Worm (Caenorhabditis elegans) whole organism, L4 larva: Measurements from ENCODE around the gene C06H2.2.
A peak's percentile ranks its signal among the peaks of the same experiment; 100 is the strongest.

Experiments
- D1046.2 ChIP-seq: fragments of 200-800 bp; sonication (Bioruptor generic); IDR thresholded peaks from 2 replicates; pipeline ENCODE4 v1.3.6; 2022; ENCODE audit warnings: missing genetic modification characterization, missing compliant biosample characterization
- F37D6.2 ChIP-seq: sonication (generic microtip); optimal IDR thresholded peaks from 2 replicates; lab custom pipeline; 2016; ENCODE audit warnings: mild to moderate bottlenecking, missing genetic modification characterization, missing compliant biosample characterization
- F44E2.7 ChIP-seq: fragments of 200-800 bp; sonication (Bioruptor generic); IDR thresholded peaks from 2 replicates; pipeline ENCODE4 v2.1.2; 2022; ENCODE audit warnings: missing genetic modification characterization, missing compliant biosample characterization
- T26A8.4 ChIP-seq: fragments of 200-800 bp; sonication (Bioruptor generic); IDR thresholded peaks from 2 replicates; pipeline ENCODE4 v1.3.6; 2022; ENCODE audit warnings: missing genetic modification characterization, missing compliant biosample characterization
- Y48G9A.11 ChIP-seq: fragments of 200-800 bp; sonication (Bioruptor generic); IDR thresholded peaks from 2 replicates; pipeline ENCODE4 v1.3.6; 2022; ENCODE audit warnings: missing genetic modification reagents, missing genetic modification characterization, missing compliant biosample characterization
- arid-1 ChIP-seq: fragments of 200-800 bp; sonication (Bioruptor generic); conservative IDR thresholded peaks from 2 replicates; pipeline ENCODE4 v1.3.6; 2022; ENCODE audit warnings: missing genetic modification reagents, missing genetic modification characterization, missing compliant biosample characterization
- ceh-20 ChIP-seq: fragments of 200-800 bp; sonication (Bioruptor generic); IDR thresholded peaks from 2 replicates; pipeline ENCODE4 v1.3.6; 2022; ENCODE audit warnings: missing genetic modification reagents, missing genetic modification characterization, missing compliant biosample characterization
- ceh-82 ChIP-seq: sonication (generic microtip); optimal IDR thresholded peaks from 2 replicates; lab custom pipeline; 2017; ENCODE audit warnings: missing biosample characterization, missing genetic modification characterization
- ces-1 ChIP-seq: fragments of 150-350 bp; sonication (generic microtip); optimal IDR thresholded peaks from 4 replicates; lab custom pipeline; 2014; ENCODE audit warnings: missing biosample characterization, missing genetic modification reagents, missing genetic modification characterization
- cey-2 ChIP-seq: sonication (generic microtip); optimal IDR thresholded peaks from 3 replicates; lab custom pipeline; 2017; ENCODE audit warnings: missing genetic modification characterization, mild to moderate bottlenecking, missing compliant biosample characterization, antibody characterized with exemption, borderline replicate concordance; ENCODE audit not compliant: insufficient read depth
- ctbp-1 ChIP-seq: fragments of 200-800 bp; sonication (Bioruptor generic); IDR thresholded peaks from 2 replicates; pipeline ENCODE4 v1.3.6; 2022; ENCODE audit warnings: missing genetic modification reagents, missing genetic modification characterization, missing compliant biosample characterization
- daf-12 ChIP-seq: fragments of 150-350 bp; optimal IDR thresholded peaks from 2 replicates; lab custom pipeline; 2014; ENCODE audit warnings: missing biosample characterization, missing genetic modification reagents, missing genetic modification characterization
- daf-8 ChIP-seq: fragments of 200-800 bp; sonication (Bioruptor generic); IDR thresholded peaks from 2 replicates; pipeline ENCODE4 v1.3.6; 2022; ENCODE audit warnings: missing genetic modification characterization, missing compliant biosample characterization
- duxl-1 ChIP-seq: sonication (generic microtip); optimal IDR thresholded peaks from 2 replicates; lab custom pipeline; 2016; ENCODE audit warnings: mild to moderate bottlenecking, missing genetic modification characterization, moderate library complexity, missing compliant biosample characterization; ENCODE audit not compliant: poor library complexity
- egl-27 ChIP-seq: sonication (generic microtip); optimal IDR thresholded peaks from 3 replicates; lab custom pipeline; 2017; ENCODE audit warnings: missing biosample characterization, missing genetic modification reagents, missing genetic modification characterization
- fos-1 ChIP-seq: fragments of 150-350 bp; optimal IDR thresholded peaks from 2 replicates; lab custom pipeline; 2014; ENCODE audit warnings: missing biosample characterization, missing genetic modification characterization
- gei-8 ChIP-seq: fragments of 200-800 bp; sonication (Bioruptor generic); optimal IDR thresholded peaks from 2 replicates; lab custom pipeline; 2018; ENCODE audit warnings: mild to moderate bottlenecking, missing genetic modification characterization, missing compliant biosample characterization
- hlh-11 ChIP-seq: fragments of 200-800 bp; sonication (Bioruptor generic); optimal IDR thresholded peaks from 2 replicates; lab custom pipeline; 2018; ENCODE audit warnings: mild to moderate bottlenecking, missing genetic modification characterization, missing compliant biosample characterization
- hlh-30 ChIP-seq: sonication (generic microtip); optimal IDR thresholded peaks from 2 replicates; lab custom pipeline; 2017; ENCODE audit warnings: antibody characterized with exemption, mild to moderate bottlenecking, missing genetic modification characterization, missing compliant biosample characterization; ENCODE audit not compliant: insufficient read depth
- hmg-1.1 ChIP-seq: fragments of 200-800 bp; sonication (Bioruptor generic); IDR thresholded peaks from 2 replicates; pipeline ENCODE4 v1.3.6; 2022; ENCODE audit warnings: missing genetic modification reagents, missing genetic modification characterization, missing compliant biosample characterization
- jun-1 ChIP-seq: fragments of 150-350 bp; optimal IDR thresholded peaks from 2 replicates; lab custom pipeline; 2014; ENCODE audit warnings: missing biosample characterization, missing genetic modification reagents, missing genetic modification characterization
- lin-1 ChIP-seq: fragments of 200-800 bp; sonication (Bioruptor generic); IDR thresholded peaks from 2 replicates; pipeline ENCODE4 v1.3.6; 2022; ENCODE audit warnings: missing genetic modification reagents, missing genetic modification characterization, missing compliant biosample characterization
- lin-29 ChIP-seq: fragments of 200-800 bp; sonication (Bioruptor generic); IDR thresholded peaks from 2 replicates; pipeline ENCODE4 v1.3.6; 2022; ENCODE audit warnings: missing genetic modification reagents, missing genetic modification characterization, missing compliant biosample characterization
- lin-39 ChIP-seq: fragments of 150-350 bp; optimal IDR thresholded peaks from 2 replicates; lab custom pipeline; 2014; ENCODE audit warnings: missing biosample characterization, missing genetic modification reagents, missing genetic modification characterization
- lsy-2 ChIP-seq, 2 experiments: fragments of 150-350 bp in 1 of 2; sonication (generic microtip) in 1 of 2; optimal IDR thresholded peaks; 2 replicates each; lab custom pipeline; 2014 to 2017; ENCODE audit warnings: missing biosample characterization in 2 of 2, missing genetic modification characterization in 2 of 2
- mdl-1 ChIP-seq, 2 experiments: fragments of 150-350 bp in 1 of 2; sonication (generic microtip) in 1 of 2; optimal IDR thresholded peaks; 2 replicates each; lab custom pipeline; 2014 to 2017; ENCODE audit warnings: missing biosample characterization in 2 of 2, missing genetic modification characterization in 2 of 2
- mxl-3 ChIP-seq: fragments of 200-800 bp; sonication (Bioruptor generic); optimal IDR thresholded peaks from 2 replicates; lab custom pipeline; 2018; ENCODE audit warnings: mild to moderate bottlenecking, missing genetic modification characterization, missing compliant biosample characterization
- nhr-102 ChIP-seq: sonication (generic microtip); optimal IDR thresholded peaks from 2 replicates; lab custom pipeline; 2016; ENCODE audit warnings: mild to moderate bottlenecking, missing genetic modification characterization, moderate library complexity, missing compliant biosample characterization
- nhr-25 ChIP-seq: sonication (generic microtip); optimal IDR thresholded peaks from 2 replicates; lab custom pipeline; 2017; ENCODE audit warnings: missing genetic modification characterization, mild to moderate bottlenecking, missing compliant biosample characterization, antibody characterized with exemption, moderate library complexity, borderline replicate concordance; ENCODE audit not compliant: insufficient read depth
- nhr-28 ChIP-seq: fragments of 150-350 bp; optimal IDR thresholded peaks from 2 replicates; lab custom pipeline; 2014; ENCODE audit warnings: missing biosample characterization, missing genetic modification characterization
- php-3 ChIP-seq: fragments of 200-800 bp; sonication (Bioruptor generic); IDR thresholded peaks from 2 replicates; pipeline ENCODE4 v1.3.6; 2022; ENCODE audit warnings: missing genetic modification reagents, missing genetic modification characterization, missing compliant biosample characterization
- pqm-1 ChIP-seq: sonication (generic microtip); optimal IDR thresholded peaks from 2 replicates; lab custom pipeline; 2017; ENCODE audit warnings: missing biosample characterization, missing genetic modification characterization
- saeg-2 ChIP-seq: fragments of 200-800 bp; sonication (Bioruptor generic); IDR thresholded peaks from 2 replicates; pipeline ENCODE4 v1.3.6; 2022; ENCODE audit warnings: missing genetic modification reagents, missing genetic modification characterization, missing compliant biosample characterization
- snpc-4 ChIP-seq: fragments of 150-350 bp; optimal IDR thresholded peaks from 2 replicates; lab custom pipeline; 2014; ENCODE audit warnings: missing biosample characterization, missing genetic modification characterization
- spr-3 ChIP-seq: fragments of 200-800 bp; sonication (Bioruptor generic); optimal IDR thresholded peaks from 2 replicates; lab custom pipeline; 2018; ENCODE audit warnings: mild to moderate bottlenecking, missing genetic modification characterization, missing compliant biosample characterization
- tag-97 ChIP-seq: fragments of 200-800 bp; sonication (Bioruptor generic); IDR thresholded peaks from 2 replicates; pipeline ENCODE4 v1.3.6; 2022; ENCODE audit warnings: missing genetic modification characterization, missing compliant biosample characterization
- unc-39 ChIP-seq: sonication (generic microtip); optimal IDR thresholded peaks from 2 replicates; lab custom pipeline; 2017; ENCODE audit warnings: missing biosample characterization, missing genetic modification characterization
- zag-1 ChIP-seq: fragments of 150-350 bp; optimal IDR thresholded peaks from 2 replicates; lab custom pipeline; 2014; ENCODE audit warnings: missing biosample characterization, missing genetic modification characterization
- zfp-3 ChIP-seq: fragments of 200-800 bp; sonication (Bioruptor generic); conservative IDR thresholded peaks from 2 replicates; pipeline ENCODE4 v1.3.6; 2022; ENCODE audit warnings: missing genetic modification reagents, missing genetic modification characterization, missing compliant biosample characterization
- zip-2 ChIP-seq: fragments of 150-350 bp; optimal IDR thresholded peaks from 2 replicates; lab custom pipeline; 2014; ENCODE audit warnings: missing biosample characterization, missing genetic modification characterization
- ztf-7 ChIP-seq: fragments of 150-350 bp; optimal IDR thresholded peaks from 2 replicates; lab custom pipeline; 2014; ENCODE audit warnings: missing biosample characterization, missing genetic modification characterization

C06H2.2 gene

DNA sequence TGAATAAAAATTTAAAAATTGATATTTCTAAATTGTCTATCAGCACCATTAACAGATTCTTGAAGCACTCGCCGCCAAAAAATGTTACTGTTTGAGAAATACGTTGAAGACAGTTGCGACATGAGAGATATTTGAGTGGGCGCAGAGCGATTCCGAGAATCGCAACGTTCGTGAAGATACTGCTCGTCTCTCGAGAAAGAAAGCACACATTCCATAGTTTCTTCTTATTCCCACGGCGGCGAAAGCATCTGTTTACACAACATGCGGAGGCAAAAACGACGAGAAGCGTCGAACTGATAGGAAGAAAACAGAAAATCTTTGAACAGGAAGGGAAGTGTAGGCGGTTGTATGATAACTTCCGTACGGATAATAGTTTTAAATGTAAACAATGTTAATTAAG lies 42.5 kb upstream of the C06H2.2 start (continued):
- no peak for TF ChIP-seq zfp-3 (GFP tag; lab: Robert Waterston, UW)
- no peak for TF ChIP-seq ztf-7 (tag; lab: Kevin White, UChicago)
- TF ChIP-seq spr-3 (GFP tag; lab: Kevin White, UChicago), result no peak
- no peak for TF ChIP-seq snpc-4 (tag; lab: Kevin White, UChicago)
- peak; percentile 58 for TF ChIP-seq T26A8.4 (GFP tag; lab: Robert Waterston, UW)
- TF ChIP-seq unc-39, result no peak
- TF ChIP-seq daf-8 (GFP tag; lab: Robert Waterston, UW), result no peak
- no peak for TF ChIP-seq nhr-102 (tag; lab: Kevin White, UChicago)
- TF ChIP-seq lin-29 (GFP tag; lab: Robert Waterston, UW), result no peak; the same call in 1 of the 2 replicates
- TF ChIP-seq cey-2 (tag; lab: Kevin White, UChicago), result no peak
- no peak for TF ChIP-seq hmg-1.1 (GFP tag; lab: Robert Waterston, UW)
- TF ChIP-seq lin-39 (tag; lab: Kevin White, UChicago), result no peak
- no peak for TF ChIP-seq fos-1 (tag; lab: Kevin White, UChicago)
- peak; percentile 32 for TF ChIP-seq nhr-28 (tag; lab: Kevin White, UChicago)
- TF ChIP-seq ces-1 (GFP tag; lab: Kevin White, UChicago), result no peak
- TF ChIP-seq mdl-1 (tag; optimal IDR thresholded peaks at IDR 0.05; lab: Kevin White, UChicago), result no peak
- TF ChIP-seq zip-2 (tag; lab: Kevin White, UChicago), result no peak
- no peak for TF ChIP-seq ctbp-1 (GFP tag; lab: Robert Waterston, UW)
- TF ChIP-seq jun-1, result no peak
- no peak for TF ChIP-seq duxl-1 (tag; lab: Kevin White, UChicago)
- TF ChIP-seq ceh-20 (GFP tag; lab: Robert Waterston, UW), result no peak; the same call in 1 of the 2 replicates
- no peak for TF ChIP-seq ceh-82 (tag; lab: Kevin White, UChicago)
- TF ChIP-seq zag-1, result no peak
- no peak for TF ChIP-seq lin-1 (GFP tag; lab: Robert Waterston, UW)
- no peak for TF ChIP-seq hlh-30 (tag; lab: Kevin White, UChicago)
- TF ChIP-seq egl-27 (tag; lab: Kevin White, UChicago), result no peak
- no peak for TF ChIP-seq saeg-2 (GFP tag; lab: Robert Waterston, UW)
- peak; percentile 13 to 36 for TF ChIP-seq lsy-2 (tag; optimal IDR thresholded peaks at IDR 0.05; lab: Kevin White, UChicago)
- TF ChIP-seq F44E2.7 (GFP tag; lab: Robert Waterston, UW), result no peak
- no peak for TF ChIP-seq nhr-25
- TF ChIP-seq mxl-3, result no peak

DNA sequence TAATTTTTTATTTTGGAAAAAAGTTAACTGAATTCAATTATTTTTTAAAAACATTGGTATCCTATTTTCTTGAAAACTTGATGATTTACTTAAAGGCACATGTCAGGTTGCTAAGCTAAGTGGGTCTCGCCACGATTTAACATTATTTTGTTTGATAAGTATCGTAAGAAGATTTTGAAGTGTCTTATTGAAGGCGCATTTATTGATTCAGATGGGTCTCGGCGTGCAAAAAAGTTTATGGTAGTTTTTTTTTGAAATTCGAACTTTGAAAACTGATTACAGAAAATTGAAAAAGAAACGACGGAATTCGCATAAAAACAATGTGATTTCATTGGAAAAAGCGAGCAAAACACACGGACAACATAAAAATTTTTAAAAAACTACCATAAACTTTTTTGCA lies 42.1 kb upstream of the C06H2.2 start:
- TF ChIP-seq tag-97 (GFP tag; lab: Robert Waterston, UW) (no peak), D1046.2 (no peak), snpc-4 (tag; lab: Kevin White, UChicago) (no peak), arid-1 (no peak), ceh-20 (GFP tag; lab: Robert Waterston, UW) (no peak), zfp-3 (GFP tag; lab: Robert Waterston, UW) (no peak), daf-12 (tag; lab: Kevin White, UChicago) (no peak), ces-1 (GFP tag; lab: Kevin White, UChicago) (no peak), F37D6.2 (tag; lab: Kevin White, UChicago) (no peak), gei-8 (GFP tag; lab: Kevin White, UChicago) (no peak), lin-29 (GFP tag; lab: Robert Waterston, UW) (no peak), Y48G9A.11 (GFP tag; lab: Robert Waterston, UW) (no peak), hlh-11 (tag; lab: Kevin White, UChicago) (no peak), lsy-2 (tag; optimal IDR thresholded peaks at IDR 0.05; lab: Kevin White, UChicago) (no peak), pqm-1 (tag; lab: Kevin White, UChicago) (no peak), php-3 (GFP tag; lab: Robert Waterston, UW) (no peak)
